Worm (Caenorhabditis elegans) whole organism, L1 larva: ENCODE measurements around the gene sco-1.

Experiments
- C04F5.9 ChIP-seq: sonication (generic microtip); optimal IDR thresholded peaks from 2 replicates; lab custom pipeline; 2016; ENCODE audit warnings: missing genetic modification characterization, missing compliant biosample characterization
- C16A3.4 ChIP-seq: fragments of 150-350 bp; optimal IDR thresholded peaks from 2 replicates; lab custom pipeline; 2014; ENCODE audit warnings: missing biosample characterization, missing genetic modification characterization
- F16B12.6 ChIP-seq: fragments of 150-350 bp; optimal IDR thresholded peaks from 2 replicates; lab custom pipeline; 2014; ENCODE audit warnings: missing biosample characterization, missing genetic modification characterization
- ama-1 ChIP-seq: fragments of 150-350 bp; optimal IDR thresholded peaks from 2 replicates; lab custom pipeline; 2014
- blmp-1 ChIP-seq: fragments of 150-350 bp; optimal IDR thresholded peaks from 2 replicates; lab custom pipeline; 2014; ENCODE audit warnings: missing biosample characterization, missing genetic modification characterization
- dpl-1 ChIP-seq, 3 experiments: fragments of 150-350 bp in 2 of 3; sonication (generic microtip) in 1 of 3; optimal IDR thresholded peaks; 2 replicates each; lab custom pipeline; 2014 to 2017; ENCODE audit warnings: missing biosample characterization in 3 of 3, missing genetic modification characterization in 3 of 3, missing genetic modification reagents in 3 of 3
- dsc-1 ChIP-seq: sonication (generic microtip); optimal IDR thresholded peaks from 2 replicates; lab custom pipeline; 2016; ENCODE audit warnings: mild to moderate bottlenecking, missing genetic modification characterization, missing compliant biosample characterization
- efl-1 ChIP-seq, 4 experiments: fragments of 150-350 bp; optimal IDR thresholded peaks in 3 of 4; peaks in 1 of 4; 1 replicate in 1 of 4; 2 replicates in 3 of 4; lab custom pipeline; 2014; ENCODE audit warnings: missing biosample characterization in 2 of 4, missing genetic modification characterization in 2 of 4, missing genetic modification reagents in 2 of 4
- egl-13 ChIP-seq: sonication (generic microtip); optimal IDR thresholded peaks from 2 replicates; lab custom pipeline; 2016; ENCODE audit warnings: missing genotype, missing genetic modification reagents, missing genetic modification characterization, missing compliant biosample characterization
- egl-27 ChIP-seq, 2 experiments: fragments of 150-350 bp in 1 of 2; sonication (generic microtip); optimal IDR thresholded peaks; 3 replicates each; lab custom pipeline; 2017 to 2018; ENCODE audit warnings: missing biosample characterization in 2 of 2, missing genetic modification characterization in 2 of 2, missing genetic modification reagents in 2 of 2
- elt-3 ChIP-seq, 6 experiments: fragments of 150-350 bp in 1 of 6; sonication (generic microtip); optimal IDR thresholded peaks; 2 replicates each; lab custom pipeline; 2017 to 2018; ENCODE audit warnings: missing biosample characterization in 6 of 6, missing genetic modification characterization in 6 of 6, inconsistent platforms in 1 of 6
- ets-5 ChIP-seq: fragments of 200-800 bp; sonication (Bioruptor generic); IDR thresholded peaks from 2 replicates; pipeline ENCODE4 v1.3.6; 2022; ENCODE audit warnings: missing genetic modification characterization, missing compliant biosample characterization
- fkh-10 ChIP-seq: sonication (generic microtip); optimal IDR thresholded peaks from 2 replicates; lab custom pipeline; 2017; ENCODE audit warnings: missing biosample characterization, missing genetic modification reagents, missing genetic modification characterization
- irx-1 ChIP-seq: sonication (generic microtip); optimal IDR thresholded peaks from 2 replicates; lab custom pipeline; 2016; ENCODE audit warnings: missing genetic modification characterization, missing compliant biosample characterization
- lin-13 ChIP-seq: fragments of 150-350 bp; optimal IDR thresholded peaks from 2 replicates; lab custom pipeline; 2014; ENCODE audit warnings: missing biosample characterization, missing genetic modification reagents, missing genetic modification characterization
- lin-35 ChIP-seq, 2 experiments: fragments of 150-350 bp; optimal IDR thresholded peaks; 2 replicates each; lab custom pipeline; 2014; ENCODE audit warnings: missing biosample characterization in 2 of 2, missing genetic modification characterization in 2 of 2, missing genetic modification reagents in 2 of 2
- lir-3 ChIP-seq: sonication (generic microtip); optimal IDR thresholded peaks from 2 replicates; lab custom pipeline; 2016; ENCODE audit warnings: mild to moderate bottlenecking, missing genetic modification characterization, moderate library complexity, missing compliant biosample characterization; ENCODE audit not compliant: poor library complexity
- lsy-2 ChIP-seq, 2 experiments: fragments of 150-350 bp; optimal IDR thresholded peaks; 2 replicates each; lab custom pipeline; 2014; ENCODE audit warnings: missing biosample characterization in 2 of 2, missing genetic modification characterization in 2 of 2
- mab-9 ChIP-seq: fragments of 200-800 bp; sonication (Bioruptor generic); IDR thresholded peaks from 2 replicates; pipeline ENCODE4 v1.3.6; 2022; ENCODE audit warnings: missing genetic modification reagents, missing genetic modification characterization, missing compliant biosample characterization
- mep-1 ChIP-seq: fragments of 150-350 bp; optimal IDR thresholded peaks from 2 replicates; lab custom pipeline; 2014; ENCODE audit warnings: missing biosample characterization, missing genetic modification characterization
- nhr-11 ChIP-seq: fragments of 150-350 bp; optimal IDR thresholded peaks from 2 replicates; lab custom pipeline; 2014; ENCODE audit warnings: missing biosample characterization, missing genetic modification characterization
- nhr-19 ChIP-seq: fragments of 200-800 bp; sonication (Bioruptor generic); conservative IDR thresholded peaks from 2 replicates; pipeline ENCODE4 v1.3.6; 2022; ENCODE audit warnings: missing genetic modification characterization, missing compliant biosample characterization
- nhr-28 ChIP-seq: fragments of 150-350 bp; optimal IDR thresholded peaks from 2 replicates; lab custom pipeline; 2014; ENCODE audit warnings: missing biosample characterization, missing genetic modification characterization
- nhr-77 ChIP-seq: fragments of 150-350 bp; optimal IDR thresholded peaks from 2 replicates; lab custom pipeline; 2014; ENCODE audit warnings: missing biosample characterization, missing genetic modification characterization
- nhr-90 ChIP-seq: sonication (generic microtip); optimal IDR thresholded peaks from 2 replicates; lab custom pipeline; 2016; ENCODE audit warnings: mild to moderate bottlenecking, missing genetic modification characterization, missing compliant biosample characterization; ENCODE audit not compliant: poor library complexity
- rnt-1 ChIP-seq: sonication (generic microtip); optimal IDR thresholded peaks from 2 replicates; lab custom pipeline; 2016; ENCODE audit warnings: mild to moderate bottlenecking, missing genetic modification characterization, moderate library complexity, missing compliant biosample characterization
- sox-4 ChIP-seq: sonication (generic microtip); optimal IDR thresholded peaks from 2 replicates; lab custom pipeline; 2016; ENCODE audit warnings: missing genetic modification characterization, missing compliant biosample characterization
- sup-37 ChIP-seq: fragments of 200-800 bp; sonication (Bioruptor generic); optimal IDR thresholded peaks from 2 replicates; lab custom pipeline; 2018; ENCODE audit warnings: mild to moderate bottlenecking, missing genetic modification characterization, missing compliant biosample characterization
- swsn-7 ChIP-seq: sonication (generic microtip); optimal IDR thresholded peaks from 2 replicates; lab custom pipeline; 2016; ENCODE audit warnings: missing genetic modification characterization, missing compliant biosample characterization
- tbx-2 ChIP-seq: sonication (generic microtip); optimal IDR thresholded peaks from 2 replicates; lab custom pipeline; 2016; ENCODE audit warnings: missing genetic modification characterization, missing compliant biosample characterization
- tlp-1 ChIP-seq: fragments of 150-350 bp; optimal IDR thresholded peaks from 2 replicates; lab custom pipeline; 2014; ENCODE audit warnings: missing biosample characterization, missing genetic modification characterization
- unc-130 ChIP-seq: fragments of 150-350 bp; optimal IDR thresholded peaks from 2 replicates; lab custom pipeline; 2017; ENCODE audit warnings: missing biosample characterization, missing genetic modification characterization, inconsistent platforms
- unc-30 ChIP-seq: sonication (generic microtip); optimal IDR thresholded peaks from 2 replicates; lab custom pipeline; 2017; ENCODE audit warnings: missing biosample characterization, missing genetic modification characterization
- unc-86 ChIP-seq: sonication (generic microtip); optimal IDR thresholded peaks from 2 replicates; lab custom pipeline; 2016; ENCODE audit warnings: missing genetic modification characterization, missing compliant biosample characterization
- xbp-1 ChIP-seq: sonication (generic microtip); optimal IDR thresholded peaks from 2 replicates; lab custom pipeline; 2016; ENCODE audit warnings: missing genetic modification characterization, missing compliant biosample characterization

The sco-1 gene

ce11 chrII:4319537-4320019 lies 20.1 kb downstream of the sco-1 start, which contains the start of gene Y52E8A.6:
Y52E8A.6 (minus strand) TSS chrII:4319969.
- no peak for TF ChIP-seq egl-27 (tag; optimal IDR thresholded peaks at IDR 0.05; lab: Kevin White, UChicago)
- TF ChIP-seq tlp-1 (tag; lab: Kevin White, UChicago), result no peak
- TF ChIP-seq nhr-11 (tag; lab: Kevin White, UChicago), result no peak
- no peak for TF ChIP-seq ama-1
- no peak for TF ChIP-seq C16A3.4 (tag; lab: Kevin White, UChicago)
- no peak for TF ChIP-seq nhr-77 (tag; lab: Kevin White, UChicago)
- no peak for TF ChIP-seq ets-5 (GFP tag; lab: Robert Waterston, UW)
- no peak for TF ChIP-seq unc-86 (tag; lab: Kevin White, UChicago)
- TF ChIP-seq nhr-28 (tag; lab: Kevin White, UChicago), result no peak
- TF ChIP-seq sox-4 (tag; lab: Kevin White, UChicago), result no peak
- no peak for TF ChIP-seq egl-13

ce11 chrII:4320455-4320854 lies 21.0 kb downstream of the sco-1 start, which contains the start of gene Y52E8A.2:
Y52E8A.2 (plus strand) TSS chrII:4320836.
- TF ChIP-seq elt-3 (tag; optimal IDR thresholded peaks at IDR 0.05; lab: Kevin White, UChicago), result no peak
- no peak for TF ChIP-seq nhr-19
- no peak for TF ChIP-seq efl-1 (optimal IDR thresholded peaks at IDR 0.05; lab: Kevin White, UChicago)
- TF ChIP-seq efl-1 (GFP tag; optimal IDR thresholded peaks at IDR 0.05 in 1 of 2; lab: Kevin White, UChicago), result peak in 1 of 2 experiments; percentile 32
- TF ChIP-seq tlp-1 (tag; lab: Kevin White, UChicago), result no peak
- TF ChIP-seq, all 84 proteins: peak for 1

DNA sequence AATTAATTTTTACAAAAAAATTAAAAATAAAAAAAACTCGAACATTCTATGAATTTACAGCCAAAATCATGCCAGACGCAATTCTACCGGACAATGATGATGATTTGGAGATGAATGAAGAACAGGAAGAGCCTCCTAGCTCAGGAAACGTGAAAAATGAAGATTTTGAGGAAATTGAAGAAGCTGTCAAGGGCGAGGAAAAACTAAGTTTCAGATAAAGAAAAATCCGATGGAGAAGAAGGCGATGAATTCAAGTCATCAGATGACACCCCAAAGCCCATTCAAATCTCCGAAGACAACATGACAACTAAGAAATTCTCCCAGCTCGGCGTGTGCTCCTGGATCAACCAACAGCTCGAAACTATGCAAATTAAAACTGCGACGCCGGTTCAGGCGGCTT lies 22.3 kb downstream of the sco-1 start, which contains the start of gene Y52E8A.1:
Gene Y52E8A.1 (plus strand): TSS at position 301 of the 400 bp plus-strand sequence.
- TF ChIP-seq unc-30 (tag; lab: Kevin White, UChicago) (no peak), lin-13 (GFP tag; lab: Kevin White, UChicago) (no peak), lir-3 (tag; lab: Kevin White, UChicago) (no peak), dsc-1 (tag; lab: Kevin White, UChicago) (no peak)

DNA sequence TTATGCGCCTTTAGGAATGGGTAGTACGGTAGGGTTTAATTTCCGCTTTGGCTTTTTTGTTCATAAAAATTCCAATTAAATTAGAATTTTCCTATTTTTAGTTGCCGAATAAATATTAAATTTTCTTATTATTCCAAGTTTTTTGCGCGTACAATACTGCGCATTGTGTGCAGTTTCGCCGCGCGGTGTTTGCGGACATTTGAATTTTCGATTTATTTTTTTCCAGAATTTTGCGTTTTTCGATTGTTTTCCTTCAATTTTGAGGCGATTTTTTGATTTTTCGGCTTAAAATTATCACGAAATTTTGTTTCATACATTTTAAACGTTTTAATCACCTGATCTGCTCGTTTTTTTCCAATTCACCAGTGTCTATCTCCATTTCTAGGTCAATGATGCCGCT lies 23.4 kb downstream of the sco-1 start, which contains the start of gene H20J04.6:
Gene H20J04.6 (plus strand): TSS at position 386 of the 400 bp plus-strand sequence.
- TF ChIP-seq egl-27 (tag; optimal IDR thresholded peaks at IDR 0.05; lab: Kevin White, UChicago) (no peak), sox-4 (tag; lab: Kevin White, UChicago) (no peak), C04F5.9 (tag; lab: Kevin White, UChicago) (peak; percentile 29), nhr-90 (tag; lab: Kevin White, UChicago) (peak; percentile 16), unc-86 (tag; lab: Kevin White, UChicago) (peak; percentile 7), xbp-1 (tag; lab: Kevin White, UChicago) (peak; percentile 17), tbx-2 (tag; lab: Kevin White, UChicago) (peak; percentile 1), fkh-10 (GFP tag; lab: Kevin White, UChicago) (no peak), F16B12.6 (tag; lab: Kevin White, UChicago) (peak; percentile 88), sup-37 (GFP tag; lab: Kevin White, UChicago) (no peak), lin-35 (GFP tag; optimal IDR thresholded peaks at IDR 0.05; lab: Kevin White, UChicago) (peak; percentile 13 to 30), mab-9 (GFP tag; lab: Robert Waterston, UW) (no peak), unc-130 (tag; lab: Kevin White, UChicago) (peak; percentile 63), rnt-1 (tag; lab: Kevin White, UChicago) (no peak), mep-1 (peak; percentile 47), lsy-2 (tag; optimal IDR thresholded peaks at IDR 0.05; lab: Kevin White, UChicago) (peak; percentile 48), swsn-7 (tag; lab: Kevin White, UChicago) (peak; percentile 34), dpl-1 (GFP tag; optimal IDR thresholded peaks at IDR 0.05; lab: Kevin White, UChicago) (peak; percentile 24 to 60 (median 44)), efl-1 (optimal IDR thresholded peaks at IDR 0.05; lab: Kevin White, UChicago) (peak; percentile 23 to 52), efl-1 (GFP tag; optimal IDR thresholded peaks at IDR 0.05 in 1 of 2; lab: Kevin White, UChicago) (peak; percentile 56 to 94), irx-1 (peak; percentile 3), nhr-11 (tag; lab: Kevin White, UChicago) (no peak), blmp-1 (peak; percentile 30), egl-13 (no peak), dsc-1 (tag; lab: Kevin White, UChicago) (peak; percentile 16)
